Worm (Caenorhabditis elegans): ENCODE measurements around the gene ragc-1.

ragc-1 gene

ce11 chrIV:11593415-11594190 lies 11.1 kb downstream of the ragc-1 start, which contains the start of gene F40F11.3:
F40F11.3 (minus strand) TSS chrIV:11594003.
- TF ChIP-seq hnd-1 (tag; optimal IDR thresholded peaks at IDR 0.05): no peak
- TF ChIP-seq tbx-37 (GFP tag; conservative IDR thresholded peaks at IDR 0.05): no peak
- TF ChIP-seq scrt-1 (GFP tag; IDR thresholded peaks at IDR 0.05): no peak
- no peak for TF ChIP-seq ceh-36 (tag; optimal IDR thresholded peaks at IDR 0.05)
- TF ChIP-seq ets-7 (tag; optimal IDR thresholded peaks at IDR 0.05): no peak
- peak; percentile 38 for TF ChIP-seq hmg-4 (GFP tag; optimal IDR thresholded peaks at IDR 0.05)
- TF ChIP-seq ceh-13 (GFP tag; optimal IDR thresholded peaks at IDR 0.05): no peak
- no peak for TF ChIP-seq ama-1 (optimal IDR thresholded peaks at IDR 0.05)
- no peak for TF ChIP-seq pes-1 (GFP tag; IDR thresholded peaks at IDR 0.05)
- no peak for TF ChIP-seq flt-1 (GFP tag; IDR thresholded peaks at IDR 0.05)
- no peak for TF ChIP-seq aly-1 (tag; optimal IDR thresholded peaks at IDR 0.05)
- no peak for TF ChIP-seq tra-4 (tag; optimal IDR thresholded peaks at IDR 0.05)
- no peak for TF ChIP-seq hmbx-1 (tag; optimal IDR thresholded peaks at IDR 0.05)
- no peak for TF ChIP-seq sea-1 (GFP tag; conservative IDR thresholded peaks at IDR 0.05)
- TF ChIP-seq B0310.2 (tag; optimal IDR thresholded peaks at IDR 0.05): no peak
- TF ChIP-seq F13C5.2 (tag; optimal IDR thresholded peaks at IDR 0.05): peak; percentile 64
- 0 out of 2 replicates have a peak, but pooled peaks have one; percentile 14 for TF ChIP-seq tbx-11 (GFP tag; IDR thresholded peaks at IDR 0.05)

DNA sequence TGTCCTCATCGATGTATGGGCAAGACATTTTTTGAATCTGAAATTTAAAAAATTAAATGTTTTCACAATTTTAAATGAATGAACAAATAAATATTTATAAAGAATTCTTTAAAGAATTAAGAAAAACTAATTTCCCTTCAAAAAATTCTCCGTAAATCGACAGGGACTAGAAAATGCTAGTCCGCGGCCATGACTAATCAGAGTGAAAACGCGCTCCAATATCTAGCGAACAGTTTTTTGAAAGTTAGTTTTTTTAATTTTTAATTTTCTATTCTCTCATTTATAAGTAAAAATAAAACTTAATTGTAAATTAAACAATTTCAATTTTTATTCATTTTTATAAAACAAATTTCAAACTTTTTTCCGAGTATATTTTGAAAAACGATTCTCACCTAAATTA lies 11.9 kb downstream of the ragc-1 start:
- peak; percentile 73; the same call in 1 of the 2 replicates for TF ChIP-seq tbx-37 (GFP tag; conservative IDR thresholded peaks at IDR 0.05)
- no peak for TF ChIP-seq ceh-36 (tag; optimal IDR thresholded peaks at IDR 0.05)
- TF ChIP-seq ama-1 (optimal IDR thresholded peaks at IDR 0.05): no peak
- TF ChIP-seq pes-1 (GFP tag; IDR thresholded peaks at IDR 0.05): 0 out of 2 replicates have a peak, but pooled peaks have one; percentile 28

ce11 chrIV:11592165-11592564 lies 12.6 kb downstream of the ragc-1 start, which contains the start of gene spe-36:
spe-36 (minus strand) TSS chrIV:11592265.
- no peak for TF ChIP-seq scrt-1 (GFP tag; IDR thresholded peaks at IDR 0.05)
- no peak for TF ChIP-seq tbx-37 (GFP tag; conservative IDR thresholded peaks at IDR 0.05)
- no peak for TF ChIP-seq ets-7 (tag; optimal IDR thresholded peaks at IDR 0.05)

DNA sequence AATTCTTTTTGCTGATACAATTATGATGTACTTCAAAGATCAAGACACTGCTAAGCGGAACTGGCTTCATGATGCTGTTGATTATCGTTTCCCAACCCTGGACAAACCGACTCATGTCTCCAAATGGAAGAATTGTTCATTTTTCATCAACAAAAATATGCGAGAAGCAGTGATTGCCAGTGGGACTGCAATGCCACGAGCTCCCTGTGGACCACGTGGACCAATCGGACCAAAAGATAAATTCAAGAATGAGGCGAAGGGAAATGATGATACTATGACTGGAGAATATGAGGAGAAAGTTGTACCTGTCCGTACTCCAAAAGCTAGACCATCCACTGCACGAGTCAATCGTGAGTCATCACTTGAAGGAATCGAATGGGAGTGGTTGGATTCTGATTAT lies 18.2 kb downstream of the ragc-1 start:
- TF ChIP-seq flt-1 (GFP tag; IDR thresholded peaks at IDR 0.05): no peak
- TF ChIP-seq tra-4 (tag; optimal IDR thresholded peaks at IDR 0.05): no peak
- TF ChIP-seq hmg-4 (GFP tag; optimal IDR thresholded peaks at IDR 0.05): no peak
- no peak for TF ChIP-seq scrt-1 (GFP tag; IDR thresholded peaks at IDR 0.05)
- TF ChIP-seq ceh-36 (tag; optimal IDR thresholded peaks at IDR 0.05): no peak
- no peak for TF ChIP-seq sea-1 (GFP tag; conservative IDR thresholded peaks at IDR 0.05)
- no peak for TF ChIP-seq ceh-13 (GFP tag; optimal IDR thresholded peaks at IDR 0.05)
- no peak for TF ChIP-seq F13C5.2 (tag; optimal IDR thresholded peaks at IDR 0.05)
- no peak for TF ChIP-seq hnd-1 (tag; optimal IDR thresholded peaks at IDR 0.05)
- no peak for TF ChIP-seq ama-1 (optimal IDR thresholded peaks at IDR 0.05)
- no peak for TF ChIP-seq ets-7 (tag; optimal IDR thresholded peaks at IDR 0.05)

DNA sequence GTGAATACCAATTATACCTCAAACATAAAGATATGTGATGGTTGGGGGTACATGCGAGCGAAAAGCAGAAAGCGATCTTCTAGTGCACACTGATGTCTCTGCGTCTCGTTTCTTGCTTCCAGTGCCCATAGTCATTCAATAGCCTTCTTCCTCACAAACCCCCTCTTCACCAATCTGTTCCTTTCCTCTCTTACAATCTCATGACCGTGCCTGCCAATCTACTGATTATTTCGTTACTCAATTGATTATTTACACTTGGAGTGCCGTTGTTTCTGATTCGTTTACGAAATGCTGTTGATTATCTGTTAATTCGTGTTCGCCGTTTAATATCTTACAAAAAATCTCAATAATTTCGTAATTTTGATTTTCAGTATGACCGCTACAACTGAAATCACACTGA lies 19.9 kb downstream of the ragc-1 start:
- TF ChIP-seq pes-1 (GFP tag; IDR thresholded peaks at IDR 0.05): no peak
- TF ChIP-seq B0310.2 (tag; optimal IDR thresholded peaks at IDR 0.05): no peak
- TF ChIP-seq tbx-11 (GFP tag; IDR thresholded peaks at IDR 0.05): no peak
- TF ChIP-seq scrt-1 (GFP tag; IDR thresholded peaks at IDR 0.05): no peak
- no peak for TF ChIP-seq ceh-13 (GFP tag; optimal IDR thresholded peaks at IDR 0.05)
- no peak for TF ChIP-seq ets-7 (tag; optimal IDR thresholded peaks at IDR 0.05)
- no peak for TF ChIP-seq sea-1 (GFP tag; conservative IDR thresholded peaks at IDR 0.05)
- TF ChIP-seq ama-1 (optimal IDR thresholded peaks at IDR 0.05): no peak
- TF ChIP-seq hmg-4 (GFP tag; optimal IDR thresholded peaks at IDR 0.05): no peak
- no peak for TF ChIP-seq ceh-36 (tag; optimal IDR thresholded peaks at IDR 0.05)

- TF ChIP-seq ceh-36 (tag; optimal IDR thresholded peaks at IDR 0.05) (no peak), pes-1 (GFP tag; IDR thresholded peaks at IDR 0.05) (no peak), hnd-1 (tag; optimal IDR thresholded peaks at IDR 0.05) (no peak), scrt-1 (GFP tag; IDR thresholded peaks at IDR 0.05) (no peak), sea-1 (GFP tag; conservative IDR thresholded peaks at IDR 0.05) (0 out of 2 replicates have a peak, but pooled peaks have one; percentile 46), ets-7 (tag; optimal IDR thresholded peaks at IDR 0.05) (no peak), ceh-13 (GFP tag; optimal IDR thresholded peaks at IDR 0.05) (no peak), F13C5.2 (tag; optimal IDR thresholded peaks at IDR 0.05) (no peak), aly-1 (tag; optimal IDR thresholded peaks at IDR 0.05) (no peak), hmg-4 (GFP tag; optimal IDR thresholded peaks at IDR 0.05) (peak; percentile 81)
These were observed 20.8 kb downstream of the ragc-1 start, which contains the start of gene F12F6.1 for ce11 chrIV:11583906-11584378. F12F6.1 (plus strand) TSS chrIV:11583956.

- peak; percentile 22; the same call in 1 of the 2 replicates for TF ChIP-seq pes-1 (GFP tag; IDR thresholded peaks at IDR 0.05)
- TF ChIP-seq tra-4 (tag; optimal IDR thresholded peaks at IDR 0.05): no peak
- no peak for TF ChIP-seq hmbx-1 (tag; optimal IDR thresholded peaks at IDR 0.05)
- peak; percentile 16 for TF ChIP-seq hmg-4 (GFP tag; optimal IDR thresholded peaks at IDR 0.05)
- no peak for TF ChIP-seq B0310.2 (tag; optimal IDR thresholded peaks at IDR 0.05)
- no peak for TF ChIP-seq ets-7 (tag; optimal IDR thresholded peaks at IDR 0.05)
These were observed 22.1 kb downstream of the ragc-1 start for ce11 chrIV:11582450-11583166.
